Fruit fly (Drosophila melanogaster) whole organism, embryonic: Measurements from ENCODE around the gene ksr.

Source experiments
- CG10321 ChIP-seq: fragments of 200-800 bp; sonication (Bioruptor generic); IDR thresholded peaks from 2 replicates; pipeline ENCODE4 v1.3.6; 2022; ENCODE audit warnings: missing biosample characterization, missing genetic modification characterization
- CG10543 ChIP-seq: fragments of 200-800 bp; sonication (Bioruptor generic); optimal IDR thresholded peaks from 3 replicates; lab custom pipeline; 2017; ENCODE audit warnings: missing biosample characterization, mild to moderate bottlenecking, missing genetic modification characterization, moderate library complexity
- CG11504 ChIP-seq: fragments of 200-800 bp; sonication (Bioruptor generic); optimal IDR thresholded peaks from 3 replicates; lab custom pipeline; 2019; ENCODE audit warnings: missing biosample characterization, mild to moderate bottlenecking, missing genetic modification characterization, moderate library complexity
- CG13287 ChIP-seq: fragments of 200-800 bp; sonication (Bioruptor generic); IDR thresholded peaks from 2 replicates; pipeline ENCODE4 v1.3.6; 2022; ENCODE audit warnings: missing biosample characterization, missing genetic modification characterization; ENCODE audit not compliant: partially characterized antibody
- CG13894 ChIP-seq: fragments of 200-800 bp; sonication (Bioruptor generic); optimal IDR thresholded peaks from 3 replicates; lab custom pipeline; 2018; ENCODE audit warnings: missing biosample characterization, mild to moderate bottlenecking, missing genetic modification characterization, moderate library complexity
- CG14667 ChIP-seq: fragments of 200-800 bp; sonication (Bioruptor generic); IDR thresholded peaks from 2 replicates; pipeline ENCODE4 v1.3.6; 2022; ENCODE audit warnings: missing biosample characterization, missing genetic modification characterization
- CG15011 ChIP-seq: fragments of 200-800 bp; sonication (Bioruptor generic); optimal IDR thresholded peaks from 3 replicates; lab custom pipeline; 2018; ENCODE audit warnings: missing biosample characterization, mild to moderate bottlenecking, missing genetic modification characterization
- CG15514 ChIP-seq: fragments of 200-800 bp; sonication (Bioruptor generic); optimal IDR thresholded peaks from 3 replicates; lab custom pipeline; 2017; ENCODE audit warnings: missing biosample characterization, missing genetic modification characterization, mild to moderate bottlenecking, moderate library complexity, missing genetic modification reagents
- CG17186 ChIP-seq: fragments of 200-800 bp; sonication (Bioruptor generic); optimal IDR thresholded peaks from 3 replicates; lab custom pipeline; 2017; ENCODE audit warnings: missing biosample characterization, missing genetic modification reagents, missing genetic modification characterization
- CG18011 ChIP-seq: fragments of 200-800 bp; sonication (Bioruptor generic); optimal IDR thresholded peaks from 2 replicates; lab custom pipeline; 2017; ENCODE audit warnings: missing biosample characterization, missing genetic modification characterization, mild to moderate bottlenecking, moderate library complexity, missing genotype
- CG2889 ChIP-seq: fragments of 200-800 bp; sonication (Bioruptor generic); IDR thresholded peaks from 3 replicates; pipeline ENCODE4 v1.3.6; 2022; ENCODE audit warnings: missing biosample characterization, missing genetic modification characterization
- CG3163 ChIP-seq: fragments of 200-800 bp; sonication (Bioruptor generic); optimal IDR thresholded peaks from 3 replicates; lab custom pipeline; 2016; ENCODE audit warnings: missing biosample characterization, missing genetic modification characterization
- CG5245 ChIP-seq: fragments of 200-800 bp; sonication (Bioruptor generic); optimal IDR thresholded peaks from 3 replicates; lab custom pipeline; 2016; ENCODE audit warnings: missing biosample characterization, missing genetic modification characterization
- CG6854 ChIP-seq: fragments of 200-800 bp; sonication (Bioruptor generic); optimal IDR thresholded peaks from 3 replicates; lab custom pipeline; 2017; ENCODE audit warnings: missing biosample characterization, mild to moderate bottlenecking, missing genetic modification characterization
- CG9215 ChIP-seq: fragments of 200-800 bp; sonication (Bioruptor generic); IDR thresholded peaks from 2 replicates; pipeline ENCODE4 v1.3.6; 2022; ENCODE audit warnings: missing biosample characterization, missing genetic modification characterization
- CG9817 ChIP-seq: fragments of 200-800 bp; sonication (Bioruptor generic); optimal IDR thresholded peaks from 2 replicates; lab custom pipeline; 2018; ENCODE audit warnings: missing biosample characterization, mild to moderate bottlenecking, missing genetic modification characterization, moderate library complexity
- Dp ChIP-seq: fragments of 200-800 bp; sonication (Bioruptor generic); optimal IDR thresholded peaks from 2 replicates; lab custom pipeline; 2018; ENCODE audit warnings: missing biosample characterization, mild to moderate bottlenecking, missing genetic modification characterization, moderate library complexity
- Dref ChIP-seq: fragments of 200-800 bp; sonication (Bioruptor generic); IDR thresholded peaks from 2 replicates; pipeline ENCODE4 v1.3.6; 2022; ENCODE audit warnings: missing biosample characterization, missing genetic modification characterization
- Drgx ChIP-seq: fragments of 200-800 bp; sonication (Bioruptor generic); IDR thresholded peaks from 2 replicates; pipeline ENCODE4 v1.3.6; 2022; ENCODE audit warnings: missing biosample characterization, missing genetic modification characterization
- Fer1 ChIP-seq: fragments of 200-800 bp; sonication (Bioruptor generic); optimal IDR thresholded peaks from 2 replicates; lab custom pipeline; 2017; ENCODE audit warnings: missing biosample characterization, mild to moderate bottlenecking, missing genetic modification characterization
- Hr39 ChIP-seq: fragments of >200 bp; optimal IDR thresholded peaks from 2 replicates; lab custom pipeline; 2017
- Hr78 ChIP-seq, 2 experiments: fragments of 200-800 bp in 1 of 2; fragments of >200 bp in 1 of 2; sonication (Bioruptor generic) in 1 of 2; optimal IDR thresholded peaks; 2 replicates each; lab custom pipeline; 2017 to 2019; ENCODE audit warnings: missing biosample characterization in 2 of 2, missing genetic modification characterization in 2 of 2, mild to moderate bottlenecking in 1 of 2, moderate library complexity in 1 of 2
- Lhr ChIP-seq: fragments of 200-800 bp; sonication (Bioruptor generic); optimal IDR thresholded peaks from 3 replicates; lab custom pipeline; 2017; ENCODE audit warnings: mild to moderate bottlenecking, missing biosample characterization, missing genetic modification reagents, missing genetic modification characterization
- MBD-R2 ChIP-seq: fragments of 200-800 bp; sonication (Bioruptor generic); IDR thresholded peaks from 2 replicates; pipeline ENCODE4 v1.3.6; 2022; ENCODE audit warnings: missing biosample characterization, missing genetic modification characterization
- MTF-1 ChIP-seq: fragments of 200-800 bp; sonication (Bioruptor generic); optimal IDR thresholded peaks from 2 replicates; lab custom pipeline; 2018; ENCODE audit warnings: missing biosample characterization, mild to moderate bottlenecking, missing genetic modification characterization, borderline replicate concordance
- NfI ChIP-seq: fragments of 200-800 bp; sonication (Bioruptor generic); optimal IDR thresholded peaks from 3 replicates; lab custom pipeline; 2018; ENCODE audit warnings: missing biosample characterization, mild to moderate bottlenecking, missing genetic modification characterization, moderate library complexity
- Pdp1 ChIP-seq, 2 experiments: fragments of 200-800 bp; sonication (Bioruptor generic); optimal IDR thresholded peaks; 3 replicates each; lab custom pipeline; 2016; ENCODE audit warnings: missing biosample characterization in 2 of 2, missing genetic modification characterization in 2 of 2, mild to moderate bottlenecking in 1 of 2, moderate library complexity in 1 of 2
- Sry-β ChIP-seq: fragments of 200-800 bp; sonication (Bioruptor generic); optimal IDR thresholded peaks from 2 replicates; lab custom pipeline; 2018; ENCODE audit warnings: missing biosample characterization, mild to moderate bottlenecking, missing genetic modification characterization, moderate library complexity
- Tbp ChIP-seq: fragments of >200 bp; optimal IDR thresholded peaks from 2 replicates; lab custom pipeline; 2018; ENCODE audit warnings: missing biosample characterization, missing genetic modification characterization
- bigmax ChIP-seq: fragments of 200-800 bp; sonication (Bioruptor generic); optimal IDR thresholded peaks from 2 replicates; lab custom pipeline; 2018; ENCODE audit warnings: missing biosample characterization, mild to moderate bottlenecking, missing genetic modification characterization
- btn ChIP-seq: fragments of 200-800 bp; sonication (Bioruptor generic); optimal IDR thresholded peaks from 2 replicates; lab custom pipeline; 2016; ENCODE audit warnings: missing biosample characterization, missing genetic modification characterization
- corto ChIP-seq: fragments of 200-800 bp; sonication (Bioruptor generic); optimal IDR thresholded peaks from 2 replicates; lab custom pipeline; 2016; ENCODE audit warnings: missing biosample characterization, mild to moderate bottlenecking, missing genetic modification characterization, moderate library complexity
- crc ChIP-seq: fragments of 200-800 bp; sonication (Bioruptor generic); optimal IDR thresholded peaks from 2 replicates; lab custom pipeline; 2016; ENCODE audit warnings: missing biosample characterization, missing genetic modification characterization
- fd3F ChIP-seq: fragments of 200-800 bp; sonication (Bioruptor generic); optimal IDR thresholded peaks from 2 replicates; lab custom pipeline; 2018; ENCODE audit warnings: missing biosample characterization, mild to moderate bottlenecking, missing genetic modification characterization, moderate library complexity
- fu2 ChIP-seq: fragments of 200-800 bp; sonication (Bioruptor generic); optimal IDR thresholded peaks from 2 replicates; lab custom pipeline; 2016; ENCODE audit warnings: missing biosample characterization, missing genetic modification characterization
- h ChIP-seq: fragments of >200 bp; optimal IDR thresholded peaks from 2 replicates; lab custom pipeline; 2017
- jigr1 ChIP-seq: fragments of 200-800 bp; sonication (Bioruptor generic); IDR thresholded peaks from 3 replicates; pipeline ENCODE4 v1.3.6; 2022; ENCODE audit warnings: missing biosample characterization, missing genetic modification characterization
- kni ChIP-seq: fragments of 200-800 bp; sonication (Bioruptor generic); optimal IDR thresholded peaks from 3 replicates; lab custom pipeline; 2017; ENCODE audit warnings: mild to moderate bottlenecking, missing biosample characterization, missing genetic modification reagents, missing genetic modification characterization
- knrl ChIP-seq: fragments of 200-800 bp; sonication (Bioruptor generic); IDR thresholded peaks from 3 replicates; pipeline ENCODE4 v1.3.6; 2022; ENCODE audit warnings: missing biosample characterization, missing genetic modification characterization; ENCODE audit not compliant: partially characterized antibody
- maf-S ChIP-seq: fragments of 200-800 bp; sonication (Bioruptor generic); optimal IDR thresholded peaks from 2 replicates; lab custom pipeline; 2016; ENCODE audit warnings: missing biosample characterization, missing genetic modification characterization
- nau ChIP-seq: fragments of 200-800 bp; sonication (Bioruptor generic); optimal IDR thresholded peaks from 3 replicates; lab custom pipeline; 2017; ENCODE audit warnings: missing biosample characterization, mild to moderate bottlenecking, missing genetic modification characterization, missing genetic modification reagents
- otp ChIP-seq: fragments of 200-800 bp; sonication (Bioruptor generic); IDR thresholded peaks from 3 replicates; pipeline ENCODE4, ENCODE4 v1.3.6; 2022; ENCODE audit warnings: missing biosample characterization, missing genetic modification characterization
- pum ChIP-seq: fragments of 200-800 bp; sonication (Bioruptor generic); optimal IDR thresholded peaks from 2 replicates; lab custom pipeline; 2016; ENCODE audit warnings: missing biosample characterization, missing genetic modification characterization
- sc ChIP-seq, 3 experiments: fragments of >200 bp in 2 of 3; fragments of 200-800 bp in 1 of 3; sonication (Bioruptor generic) in 1 of 3; optimal IDR thresholded peaks; 2 replicates in 2 of 3; 3 replicates in 1 of 3; lab custom pipeline; 2017; ENCODE audit warnings: mild to moderate bottlenecking in 1 of 3, missing biosample characterization in 1 of 3, missing genetic modification characterization in 1 of 3, missing genetic modification reagents in 1 of 3
- shn ChIP-seq: fragments of 200-800 bp; sonication (Bioruptor generic); optimal IDR thresholded peaks from 3 replicates; lab custom pipeline; 2016; ENCODE audit warnings: missing biosample characterization, missing genetic modification characterization
- sr ChIP-seq: fragments of 200-800 bp; sonication (Bioruptor generic); IDR thresholded peaks from 3 replicates; pipeline ENCODE4 v1.3.6; 2022; ENCODE audit warnings: missing biosample characterization, missing genetic modification characterization
- sug ChIP-seq: fragments of 200-800 bp; optimal IDR thresholded peaks from 2 replicates; lab custom pipeline; 2019; ENCODE audit warnings: missing biosample characterization, mild to moderate bottlenecking, missing genetic modification characterization, moderate library complexity
- tin ChIP-seq: fragments of 200-800 bp; sonication (Bioruptor generic); optimal IDR thresholded peaks from 3 replicates; lab custom pipeline; 2016; ENCODE audit warnings: missing biosample characterization, missing genetic modification characterization
- zen2 ChIP-seq: fragments of 200-800 bp; sonication (Bioruptor generic); IDR thresholded peaks from 3 replicates; pipeline ENCODE4 v1.3.6; 2022; ENCODE audit warnings: missing biosample characterization, missing genetic modification characterization; ENCODE audit not compliant: partially characterized antibody
- zfh1 ChIP-seq: fragments of 200-800 bp; sonication (Bioruptor generic); IDR thresholded peaks from 3 replicates; pipeline ENCODE4 v1.3.6; 2022; ENCODE audit warnings: missing biosample characterization, missing genetic modification characterization

ksr gene

dm6 chr3R:5470586-5471283, 13.0 kb downstream of the ksr start, which contains the start of the genes mRpL44 and Snr1 (continued):
- TF ChIP-seq Lhr (GFP tag; lab: Kevin White, UChicago) (no peak), corto (no peak), Sry-β (GFP tag; lab: Kevin White, UChicago) (peak; percentile 100), maf-S (GFP tag; lab: Kevin White, UChicago) (no peak), crc (GFP tag; lab: Kevin White, UChicago) (no peak), zen2 (GFP tag; lab: Robert Waterston, UW) (no peak), sc (optimal IDR thresholded peaks at IDR 0.05; lab: Kevin White, UChicago) (no peak), sc (GFP tag; optimal IDR thresholded peaks at IDR 0.05; lab: Kevin White, UChicago) (no peak), Hr78 (GFP tag; optimal IDR thresholded peaks at IDR 0.05; lab: Kevin White, UChicago) (no peak), btn (GFP tag; lab: Kevin White, UChicago) (no peak), Drgx (GFP tag; lab: Robert Waterston, UW) (no peak), CG13287 (GFP tag; lab: Robert Waterston, UW) (0 out of 2 replicates have a peak, but pooled peaks have one; percentile 15), CG2889 (GFP tag; lab: Robert Waterston, UW) (no peak), MBD-R2 (GFP tag; lab: Robert Waterston, UW) (peak; percentile 86), otp (GFP tag; lab: Robert Waterston, UW) (no peak), CG11504 (tag; lab: Kevin White, UChicago) (no peak), CG14667 (GFP tag; lab: Robert Waterston, UW) (no peak), CG18011 (GFP tag; lab: Kevin White, UChicago) (no peak), knrl (GFP tag; lab: Robert Waterston, UW) (no peak), CG9215 (GFP tag; lab: Robert Waterston, UW) (no peak), jigr1 (GFP tag; lab: Robert Waterston, UW) (no peak), Hr39 (no peak), Fer1 (peak; percentile 73), fu2 (GFP tag; lab: Kevin White, UChicago) (no peak), MTF-1 (GFP tag; lab: Kevin White, UChicago) (no peak), CG5245 (GFP tag; lab: Kevin White, UChicago) (no peak), CG6854 (GFP tag; lab: Kevin White, UChicago) (no peak), bigmax (GFP tag; lab: Kevin White, UChicago) (no peak), shn (GFP tag; lab: Kevin White, UChicago) (no peak), CG13894 (tag; lab: Kevin White, UChicago) (no peak), CG3163 (no peak), CG10543 (GFP tag; lab: Kevin White, UChicago) (peak; percentile 82), pum (GFP tag; lab: Kevin White, UChicago) (no peak)

DNA sequence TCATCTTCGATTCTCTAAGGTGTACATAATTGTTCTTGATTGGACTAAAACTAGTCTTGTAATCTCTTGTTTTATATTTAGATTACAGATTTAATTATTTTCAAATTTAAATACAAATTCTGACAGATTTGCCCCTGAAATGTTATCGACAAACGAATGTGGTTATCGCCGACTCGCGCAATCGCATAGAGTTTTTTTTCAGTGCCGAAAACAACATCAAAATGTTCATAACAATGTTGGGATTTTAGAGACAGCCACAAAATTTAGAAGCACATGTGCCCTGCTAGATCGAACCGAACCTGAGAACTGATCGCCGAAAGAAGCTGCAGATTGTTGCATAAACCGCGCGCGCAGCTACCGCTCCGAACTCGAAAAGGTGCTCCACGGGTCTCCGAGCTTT, 16.1 kb downstream of the ksr start, which contains the start of gene POLDIP2:
POLDIP2 (plus strand) TSS at position 160 of the 400 bp plus-strand sequence.
- TF ChIP-seq sug (no peak), sr (GFP tag; lab: Robert Waterston, UW) (no peak), Dref (GFP tag; lab: Robert Waterston, UW) (peak; percentile 64), zfh1 (GFP tag; lab: Robert Waterston, UW) (no peak), nau (GFP tag; lab: Kevin White, UChicago) (no peak), fd3F (GFP tag; lab: Kevin White, UChicago) (no peak), Tbp (GFP tag; lab: Kevin White, UChicago) (no peak), CG17186 (GFP tag; lab: Kevin White, UChicago) (no peak), CG15011 (GFP tag; lab: Kevin White, UChicago) (no peak), Dp (GFP tag; lab: Kevin White, UChicago) (peak; percentile 33), Pdp1 (GFP tag; optimal IDR thresholded peaks at IDR 0.05; lab: Kevin White, UChicago) (peak in 1 of 2 experiments; percentile 83), h (lab: Kevin White, UChicago) (no peak), kni (GFP tag; lab: Kevin White, UChicago) (no peak), NfI (peak; percentile 16), CG15514 (GFP tag; lab: Kevin White, UChicago) (peak; percentile 42), CG9817 (tag; lab: Kevin White, UChicago) (peak; percentile 9), CG10321 (no peak), tin (GFP tag; lab: Kevin White, UChicago) (no peak)
